Fruit fly (Drosophila melanogaster) whole organism, adult: ENCODE results near the gene CG11842.

Source experiments
- CG11617 ChIP-seq: fragments of 200-800 bp; sonication (Bioruptor generic); optimal IDR thresholded peaks from 2 replicates; lab custom pipeline; 2017; ENCODE audit warnings: mild to moderate bottlenecking, missing biosample characterization, missing genetic modification reagents, missing genetic modification characterization
- CG12768 ChIP-seq: fragments of 200-800 bp; sonication (Bioruptor generic); optimal IDR thresholded peaks from 2 replicates; lab custom pipeline; 2017; ENCODE audit warnings: missing biosample characterization, missing genetic modification characterization, mild to moderate bottlenecking, moderate library complexity, missing genetic modification reagents
- CG14711 ChIP-seq: fragments of 200-800 bp; sonication (Bioruptor generic); optimal IDR thresholded peaks from 2 replicates; lab custom pipeline; 2018; ENCODE audit warnings: missing biosample characterization, mild to moderate bottlenecking, missing genetic modification characterization, moderate library complexity
- CG1620 ChIP-seq: fragments of 200-800 bp; sonication (Bioruptor generic); optimal IDR thresholded peaks from 2 replicates; lab custom pipeline; 2016; ENCODE audit warnings: missing biosample characterization, missing genetic modification characterization
- CG33017 ChIP-seq: fragments of 200-800 bp; sonication (Bioruptor generic); optimal IDR thresholded peaks from 2 replicates; lab custom pipeline; 2018; ENCODE audit warnings: missing biosample characterization, mild to moderate bottlenecking, missing genetic modification characterization, moderate library complexity
- CG5204 ChIP-seq: fragments of 200-800 bp; sonication (Bioruptor generic); optimal IDR thresholded peaks from 2 replicates; lab custom pipeline; 2016; ENCODE audit warnings: missing biosample characterization, missing genetic modification characterization
- CG7045 ChIP-seq: fragments of 200-800 bp; sonication (Bioruptor generic); optimal IDR thresholded peaks from 2 replicates; lab custom pipeline; 2017; ENCODE audit warnings: missing biosample characterization, mild to moderate bottlenecking, missing genetic modification characterization
- CG7101 ChIP-seq: fragments of 200-800 bp; sonication (Bioruptor generic); optimal IDR thresholded peaks from 2 replicates; lab custom pipeline; 2018; ENCODE audit warnings: missing biosample characterization, mild to moderate bottlenecking, missing genetic modification characterization, moderate library complexity
- Clk ChIP-seq: fragments of 200-800 bp; sonication (Bioruptor generic); optimal IDR thresholded peaks from 2 replicates; lab custom pipeline; 2017; ENCODE audit warnings: missing biosample characterization, missing genetic modification characterization
- Crg-1 ChIP-seq: fragments of 200-800 bp; sonication (Bioruptor generic); optimal IDR thresholded peaks from 2 replicates; lab custom pipeline; 2016; ENCODE audit warnings: missing biosample characterization, missing genetic modification characterization
- Hr96 ChIP-seq: fragments of 200-800 bp; sonication (Bioruptor generic); optimal IDR thresholded peaks from 2 replicates; lab custom pipeline; 2016; ENCODE audit warnings: missing biosample characterization, missing genetic modification characterization
- Mnt ChIP-seq: fragments of 200-800 bp; sonication (Bioruptor generic); optimal IDR thresholded peaks from 2 replicates; lab custom pipeline; 2016; ENCODE audit warnings: missing biosample characterization, mild to moderate bottlenecking, missing genetic modification characterization
- bab1 ChIP-seq: fragments of 200-800 bp; sonication (Bioruptor generic); optimal IDR thresholded peaks from 3 replicates; lab custom pipeline; 2019; ENCODE audit warnings: missing biosample characterization, mild to moderate bottlenecking, missing genetic modification characterization, moderate library complexity
- cic ChIP-seq: fragments of 200-800 bp; sonication (Bioruptor generic); optimal IDR thresholded peaks from 2 replicates; lab custom pipeline; 2017; ENCODE audit warnings: missing biosample characterization, mild to moderate bottlenecking, missing genetic modification characterization, moderate library complexity
- cnc ChIP-seq, 2 experiments: fragments of >200 bp; optimal IDR thresholded peaks; 2 replicates each; lab custom pipeline; 2017
- kay ChIP-seq: fragments of 200-800 bp; sonication (Bioruptor generic); peaks from one replicate; lab custom pipeline; 2016; ENCODE audit warnings: missing biosample characterization, missing genetic modification characterization, borderline replicate concordance
- ovo ChIP-seq: fragments of 200-800 bp; sonication (Bioruptor generic); optimal IDR thresholded peaks from 2 replicates; lab custom pipeline; 2016; ENCODE audit warnings: missing biosample characterization, missing genetic modification characterization
- pad ChIP-seq: fragments of 200-800 bp; sonication (Bioruptor generic); optimal IDR thresholded peaks from 3 replicates; lab custom pipeline; 2017; ENCODE audit warnings: missing biosample characterization, missing genetic modification characterization, mild to moderate bottlenecking, moderate library complexity, missing genetic modification reagents
- tj ChIP-seq: fragments of 200-800 bp; sonication (Bioruptor generic); optimal IDR thresholded peaks from 3 replicates; lab custom pipeline; 2017; ENCODE audit warnings: missing biosample characterization, mild to moderate bottlenecking, missing genetic modification characterization, moderate library complexity
- toe ChIP-seq: fragments of 200-800 bp; sonication (Bioruptor generic); optimal IDR thresholded peaks from 2 replicates; lab custom pipeline; 2016; ENCODE audit warnings: missing biosample characterization, missing genetic modification characterization

Gene CG11842

dm6 chr3R:29052380-29052779, at the start of gene CG11842:
TSS of gene CG11842 (plus strand) at chr3R:29052680.
- no peak for TF ChIP-seq tj (GFP tag; lab: Kevin White, UChicago)
- TF ChIP-seq CG14711 = no peak
- TF ChIP-seq CG5204 (GFP tag; lab: Kevin White, UChicago) = no peak
- TF ChIP-seq cnc (optimal IDR thresholded peaks at IDR 0.05; lab: Kevin White, UChicago) = no peak
- no peak for TF ChIP-seq Clk (GFP tag; lab: Kevin White, UChicago)
- TF ChIP-seq bab1 = no peak
- TF ChIP-seq Mnt (GFP tag; lab: Kevin White, UChicago) = no peak
- TF ChIP-seq Crg-1 (GFP tag; lab: Kevin White, UChicago) = no peak
- no peak for TF ChIP-seq toe (GFP tag; lab: Kevin White, UChicago)
- TF ChIP-seq CG33017 (tag; lab: Kevin White, UChicago) = no peak
- no peak for TF ChIP-seq cic (GFP tag; lab: Kevin White, UChicago)
- no peak for TF ChIP-seq pad (GFP tag; lab: Kevin White, UChicago)
- TF ChIP-seq CG1620 (GFP tag; lab: Kevin White, UChicago) = no peak
- no peak for TF ChIP-seq kay
- TF ChIP-seq ovo (GFP tag; lab: Kevin White, UChicago) = no peak
- TF ChIP-seq CG11617 (GFP tag; lab: Kevin White, UChicago) = no peak
- no peak for TF ChIP-seq CG7101 (tag; lab: Kevin White, UChicago)
- no peak for TF ChIP-seq CG7045 (GFP tag; lab: Kevin White, UChicago)
- no peak for TF ChIP-seq CG12768 (GFP tag; lab: Kevin White, UChicago)

DNA sequence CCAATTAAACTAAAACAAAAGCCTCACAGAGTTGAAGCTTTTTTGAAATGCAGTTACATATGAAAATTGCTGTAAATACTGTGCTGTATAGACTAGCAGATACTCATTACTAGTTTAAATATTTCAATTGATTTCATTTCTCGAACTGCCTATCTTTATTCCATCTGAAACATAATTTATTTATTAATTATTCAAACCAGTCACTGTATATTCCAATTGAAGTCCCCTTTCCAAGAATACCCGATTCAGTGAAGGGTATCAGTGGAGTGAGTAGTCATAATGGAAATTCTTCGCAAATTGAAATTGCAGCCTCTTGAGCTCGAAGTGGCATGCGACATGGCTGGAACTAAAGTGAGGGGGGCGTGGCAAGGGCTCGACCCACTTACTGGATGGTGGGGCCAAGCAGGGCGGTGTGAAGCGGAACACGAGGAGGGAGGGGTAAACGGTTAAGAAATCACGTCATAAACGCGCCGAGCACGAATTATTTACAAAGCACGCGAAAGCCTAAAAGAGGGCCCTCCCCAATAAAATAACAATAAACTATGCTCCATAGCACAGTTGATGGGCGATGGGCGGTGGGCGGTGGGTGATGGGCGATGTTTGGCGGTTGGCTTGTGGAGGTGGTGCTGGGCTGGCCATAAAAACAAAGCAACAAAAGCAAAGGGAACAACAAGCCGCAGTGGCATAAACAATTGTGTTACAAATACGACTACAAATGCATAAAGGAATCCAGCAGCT, 47.4 kb upstream of the CG11842 start:
- TF ChIP-seq bab1 (peak; percentile 70), CG7101 (tag; lab: Kevin White, UChicago) (no peak), pad (GFP tag; lab: Kevin White, UChicago) (no peak), Hr96 (GFP tag; lab: Kevin White, UChicago) (no peak), CG7045 (GFP tag; lab: Kevin White, UChicago) (no peak), cic (GFP tag; lab: Kevin White, UChicago) (no peak), ovo (GFP tag; lab: Kevin White, UChicago) (no peak), CG33017 (tag; lab: Kevin White, UChicago) (no peak)

- no peak for TF ChIP-seq ovo (GFP tag; lab: Kevin White, UChicago)
- TF ChIP-seq CG7045 (GFP tag; lab: Kevin White, UChicago) = no peak
- TF ChIP-seq CG7101 (tag; lab: Kevin White, UChicago) = no peak
- TF ChIP-seq tj (GFP tag; lab: Kevin White, UChicago) = no peak
- no peak for TF ChIP-seq CG1620 (GFP tag; lab: Kevin White, UChicago)
- no peak for TF ChIP-seq toe (GFP tag; lab: Kevin White, UChicago)
- no peak for TF ChIP-seq kay
- no peak for TF ChIP-seq Hr96 (GFP tag; lab: Kevin White, UChicago)
- TF ChIP-seq bab1 = no peak
- TF ChIP-seq Mnt (GFP tag; lab: Kevin White, UChicago) = no peak
Measured at dm6 chr3R:29005622-29006018, 46.9 kb upstream of the CG11842 start.

- no peak for TF ChIP-seq ovo (GFP tag; lab: Kevin White, UChicago)
- TF ChIP-seq pad (GFP tag; lab: Kevin White, UChicago) = no peak
- TF ChIP-seq Mnt (GFP tag; lab: Kevin White, UChicago) = no peak
- no peak for TF ChIP-seq CG7101 (tag; lab: Kevin White, UChicago)
- no peak for TF ChIP-seq toe (GFP tag; lab: Kevin White, UChicago)
- no peak for TF ChIP-seq tj (GFP tag; lab: Kevin White, UChicago)
- no peak for TF ChIP-seq CG33017 (tag; lab: Kevin White, UChicago)
- TF ChIP-seq CG12768 (GFP tag; lab: Kevin White, UChicago) = no peak
- TF ChIP-seq CG7045 (GFP tag; lab: Kevin White, UChicago) = no peak
- no peak for TF ChIP-seq Hr96 (GFP tag; lab: Kevin White, UChicago)
- TF ChIP-seq cnc (optimal IDR thresholded peaks at IDR 0.05; lab: Kevin White, UChicago) = no peak
- TF ChIP-seq Clk (GFP tag; lab: Kevin White, UChicago) = no peak
- no peak for TF ChIP-seq kay
- TF ChIP-seq Crg-1 (GFP tag; lab: Kevin White, UChicago) = no peak
Measured at dm6 chr3R:29011144-29011543, 41.3 kb upstream of the CG11842 start.

DNA sequence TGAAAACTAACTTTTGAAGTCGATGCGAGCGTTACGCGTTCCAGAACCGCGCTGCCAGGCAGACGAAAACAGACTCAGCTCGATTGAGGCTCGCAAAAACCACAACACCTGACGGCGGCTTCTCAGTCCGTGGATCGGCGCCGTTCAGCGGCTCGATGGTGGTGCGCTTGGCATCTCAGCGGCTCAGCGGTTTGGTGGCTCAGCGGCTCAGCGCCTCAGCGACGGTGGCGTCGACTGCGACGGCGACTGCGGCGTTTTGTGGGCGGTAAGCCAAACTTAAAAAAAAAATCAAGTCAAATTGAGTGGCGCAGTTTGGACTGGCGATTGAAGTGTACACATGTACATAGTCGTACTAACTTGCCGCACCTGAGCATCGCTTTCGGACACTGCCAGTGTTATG, 32.1 kb upstream of the CG11842 start, which contains the start of gene wat:
wat (minus strand) TSS at position 41 of the 400 bp plus-strand sequence.
- TF ChIP-seq kay (no peak), CG14711 (no peak), cic (GFP tag; lab: Kevin White, UChicago) (no peak)

dm6 chr3R:29024671-29025070, 27.8 kb upstream of the CG11842 start, which contains the start of gene CG14518:
TSS of gene CG14518 (plus strand) at chr3R:29024971.
- TF ChIP-seq pad (GFP tag; lab: Kevin White, UChicago) (no peak), CG12768 (GFP tag; lab: Kevin White, UChicago) (no peak), Hr96 (GFP tag; lab: Kevin White, UChicago) (no peak), CG7045 (GFP tag; lab: Kevin White, UChicago) (no peak), Mnt (GFP tag; lab: Kevin White, UChicago) (no peak), ovo (GFP tag; lab: Kevin White, UChicago) (no peak), cic (GFP tag; lab: Kevin White, UChicago) (no peak), kay (no peak), toe (GFP tag; lab: Kevin White, UChicago) (no peak), CG7101 (tag; lab: Kevin White, UChicago) (no peak), CG33017 (tag; lab: Kevin White, UChicago) (no peak)
